Worm (Caenorhabditis elegans) whole organism, L4 larva: ENCODE results near the gene F54E7.6.
A peak's percentile ranks its signal among the peaks of the same experiment; 100 is the strongest.

Experiments used
- D1046.2 ChIP-seq: fragments of 200-800 bp; sonication (Bioruptor generic); IDR thresholded peaks from 2 replicates; pipeline ENCODE4 v1.3.6; 2022; ENCODE audit warnings: missing genetic modification characterization, missing compliant biosample characterization
- F37D6.2 ChIP-seq: sonication (generic microtip); optimal IDR thresholded peaks from 2 replicates; lab custom pipeline; 2016; ENCODE audit warnings: mild to moderate bottlenecking, missing genetic modification characterization, missing compliant biosample characterization
- F49E8.2 ChIP-seq: sonication (generic microtip); optimal IDR thresholded peaks from 2 replicates; lab custom pipeline; 2016; ENCODE audit warnings: missing compliant biosample characterization, mild to moderate bottlenecking, missing genetic modification characterization, borderline replicate concordance
- T20F7.1 ChIP-seq: fragments of 200-800 bp; sonication (Bioruptor generic); optimal IDR thresholded peaks from 2 replicates; lab custom pipeline; 2018; ENCODE audit warnings: mild to moderate bottlenecking, missing genetic modification characterization, missing compliant biosample characterization
- T26A8.4 ChIP-seq: fragments of 200-800 bp; sonication (Bioruptor generic); IDR thresholded peaks from 2 replicates; pipeline ENCODE4 v1.3.6; 2022; ENCODE audit warnings: missing genetic modification characterization, missing compliant biosample characterization
- Y48G9A.11 ChIP-seq: fragments of 200-800 bp; sonication (Bioruptor generic); IDR thresholded peaks from 2 replicates; pipeline ENCODE4 v1.3.6; 2022; ENCODE audit warnings: missing genetic modification reagents, missing genetic modification characterization, missing compliant biosample characterization
- ZK546.5 ChIP-seq, 2 experiments: sonication (generic microtip); optimal IDR thresholded peaks; 2 replicates each; lab custom pipeline; 2017; ENCODE audit warnings: missing biosample characterization in 2 of 2, missing genetic modification characterization in 2 of 2
- aha-1 ChIP-seq: fragments of 150-350 bp; peaks from one replicate; lab custom pipeline; 2014; ENCODE audit warnings: missing biosample characterization, missing genetic modification characterization
- attf-4 ChIP-seq: sonication (generic microtip); optimal IDR thresholded peaks from 3 replicates; lab custom pipeline; 2017; ENCODE audit warnings: missing biosample characterization, missing genetic modification characterization
- ceh-20 ChIP-seq: fragments of 200-800 bp; sonication (Bioruptor generic); IDR thresholded peaks from 2 replicates; pipeline ENCODE4 v1.3.6; 2022; ENCODE audit warnings: missing genetic modification reagents, missing genetic modification characterization, missing compliant biosample characterization
- cey-2 ChIP-seq: sonication (generic microtip); optimal IDR thresholded peaks from 3 replicates; lab custom pipeline; 2017; ENCODE audit warnings: missing genetic modification characterization, mild to moderate bottlenecking, missing compliant biosample characterization, antibody characterized with exemption, borderline replicate concordance; ENCODE audit not compliant: insufficient read depth
- ctbp-1 ChIP-seq: fragments of 200-800 bp; sonication (Bioruptor generic); IDR thresholded peaks from 2 replicates; pipeline ENCODE4 v1.3.6; 2022; ENCODE audit warnings: missing genetic modification reagents, missing genetic modification characterization, missing compliant biosample characterization
- daf-19 ChIP-seq: fragments of 200-800 bp; sonication (Bioruptor generic); conservative IDR thresholded peaks from 2 replicates; pipeline ENCODE4 v1.3.6; 2022; ENCODE audit warnings: missing genetic modification characterization, missing compliant biosample characterization
- dmd-6 ChIP-seq: fragments of 200-800 bp; sonication (Bioruptor generic); IDR thresholded peaks from 2 replicates; pipeline ENCODE4 v1.3.6; 2022; ENCODE audit warnings: missing genetic modification reagents, missing genetic modification characterization, missing compliant biosample characterization
- dmd-8 ChIP-seq: fragments of 200-800 bp; sonication (Bioruptor generic); IDR thresholded peaks from 2 replicates; pipeline ENCODE4 v1.3.6; 2022; ENCODE audit warnings: missing genetic modification characterization, missing compliant biosample characterization
- dmd-9 ChIP-seq: fragments of 200-800 bp; sonication (Bioruptor generic); IDR thresholded peaks from 2 replicates; pipeline ENCODE4 v1.3.6; 2022; ENCODE audit warnings: missing genetic modification reagents, missing genetic modification characterization, missing compliant biosample characterization
- dpl-1 ChIP-seq: fragments of 150-350 bp; optimal IDR thresholded peaks from 2 replicates; lab custom pipeline; 2014; ENCODE audit warnings: missing biosample characterization, missing genetic modification reagents, missing genetic modification characterization
- dve-1 ChIP-seq: sonication (generic microtip); optimal IDR thresholded peaks from 2 replicates; lab custom pipeline; 2017; ENCODE audit warnings: antibody characterized with exemption, mild to moderate bottlenecking, missing genetic modification characterization, missing compliant biosample characterization; ENCODE audit not compliant: insufficient read depth
- egl-43 ChIP-seq: fragments of 200-800 bp; sonication (Bioruptor generic); IDR thresholded peaks from 2 replicates; pipeline ENCODE4 v1.3.6; 2022; ENCODE audit warnings: missing genetic modification reagents, missing genetic modification characterization, missing compliant biosample characterization
- fkh-10 ChIP-seq: fragments of 150-350 bp; optimal IDR thresholded peaks from 2 replicates; lab custom pipeline; 2014; ENCODE audit warnings: missing biosample characterization, missing genetic modification reagents, missing genetic modification characterization
- hlh-30 ChIP-seq: sonication (generic microtip); optimal IDR thresholded peaks from 2 replicates; lab custom pipeline; 2017; ENCODE audit warnings: antibody characterized with exemption, mild to moderate bottlenecking, missing genetic modification characterization, missing compliant biosample characterization; ENCODE audit not compliant: insufficient read depth
- lin-1 ChIP-seq: fragments of 200-800 bp; sonication (Bioruptor generic); IDR thresholded peaks from 2 replicates; pipeline ENCODE4 v1.3.6; 2022; ENCODE audit warnings: missing genetic modification reagents, missing genetic modification characterization, missing compliant biosample characterization
- lin-13 ChIP-seq: fragments of 150-350 bp; optimal IDR thresholded peaks from 2 replicates; lab custom pipeline; 2014; ENCODE audit warnings: missing biosample characterization, missing genetic modification reagents, missing genetic modification characterization
- lin-15B ChIP-seq: fragments of 150-350 bp; sonication (generic microtip); optimal IDR thresholded peaks from 3 replicates; lab custom pipeline; 2014; ENCODE audit warnings: missing biosample characterization, missing genetic modification characterization
- lsy-2 ChIP-seq, 2 experiments: fragments of 150-350 bp in 1 of 2; sonication (generic microtip) in 1 of 2; optimal IDR thresholded peaks; 2 replicates each; lab custom pipeline; 2014 to 2017; ENCODE audit warnings: missing biosample characterization in 2 of 2, missing genetic modification characterization in 2 of 2
- madf-5 ChIP-seq, 2 experiments: fragments of 200-800 bp; sonication (Bioruptor generic); IDR thresholded peaks; 2 replicates each; pipeline ENCODE4 v1.3.6; 2022; ENCODE audit warnings: missing compliant biosample characterization in 2 of 2, missing genetic modification characterization in 2 of 2
- madf-9 ChIP-seq: fragments of 200-800 bp; sonication (Bioruptor generic); conservative IDR thresholded peaks from 2 replicates; pipeline ENCODE4 v1.3.6; 2022; ENCODE audit warnings: missing genetic modification reagents, missing genetic modification characterization, missing compliant biosample characterization
- mdl-1 ChIP-seq, 2 experiments: fragments of 150-350 bp in 1 of 2; sonication (generic microtip) in 1 of 2; optimal IDR thresholded peaks; 2 replicates each; lab custom pipeline; 2014 to 2017; ENCODE audit warnings: missing biosample characterization in 2 of 2, missing genetic modification characterization in 2 of 2
- mep-1 ChIP-seq: fragments of 150-350 bp; sonication (generic microtip); optimal IDR thresholded peaks from 3 replicates; lab custom pipeline; 2014; ENCODE audit warnings: missing biosample characterization, missing genetic modification characterization
- mes-2 ChIP-seq: sonication (generic microtip); optimal IDR thresholded peaks from 2 replicates; lab custom pipeline; 2016; ENCODE audit warnings: missing genotype, mild to moderate bottlenecking, missing genetic modification characterization, missing compliant biosample characterization; ENCODE audit not compliant: poor library complexity, severe bottlenecking
- nhr-10 ChIP-seq: fragments of 150-350 bp; optimal IDR thresholded peaks from 2 replicates; lab custom pipeline; 2014; ENCODE audit warnings: missing biosample characterization, missing genetic modification characterization
- nhr-111 ChIP-seq: fragments of 200-800 bp; sonication (Bioruptor generic); optimal IDR thresholded peaks from 2 replicates; lab custom pipeline; 2018; ENCODE audit warnings: mild to moderate bottlenecking, missing genetic modification characterization, missing compliant biosample characterization
- nhr-28 ChIP-seq: fragments of 150-350 bp; optimal IDR thresholded peaks from 2 replicates; lab custom pipeline; 2014; ENCODE audit warnings: missing biosample characterization, missing genetic modification characterization
- nhr-41 ChIP-seq: fragments of 200-800 bp; sonication (Bioruptor generic); IDR thresholded peaks from 2 replicates; pipeline ENCODE4 v1.3.6; 2022; ENCODE audit warnings: missing genetic modification reagents, missing genetic modification characterization, missing compliant biosample characterization
- nhr-42 ChIP-seq: fragments of 200-800 bp; sonication (Bioruptor generic); IDR thresholded peaks from 2 replicates; pipeline ENCODE4 v1.3.6; 2022; ENCODE audit warnings: missing genetic modification characterization, missing compliant biosample characterization
- nhr-6 ChIP-seq: fragments of 150-350 bp; optimal IDR thresholded peaks from 2 replicates; lab custom pipeline; 2014; ENCODE audit warnings: missing biosample characterization, missing genetic modification characterization
- nhr-77 ChIP-seq: fragments of 150-350 bp; optimal IDR thresholded peaks from 2 replicates; lab custom pipeline; 2014; ENCODE audit warnings: missing biosample characterization, missing genetic modification characterization
- php-3 ChIP-seq: fragments of 200-800 bp; sonication (Bioruptor generic); IDR thresholded peaks from 2 replicates; pipeline ENCODE4 v1.3.6; 2022; ENCODE audit warnings: missing genetic modification reagents, missing genetic modification characterization, missing compliant biosample characterization
- saeg-2 ChIP-seq: fragments of 200-800 bp; sonication (Bioruptor generic); IDR thresholded peaks from 2 replicates; pipeline ENCODE4 v1.3.6; 2022; ENCODE audit warnings: missing genetic modification reagents, missing genetic modification characterization, missing compliant biosample characterization
- skn-1 ChIP-seq: fragments of 150-350 bp; optimal IDR thresholded peaks from 2 replicates; lab custom pipeline; 2014; ENCODE audit warnings: missing biosample characterization, missing genetic modification characterization
- snpc-4 ChIP-seq: fragments of 150-350 bp; optimal IDR thresholded peaks from 2 replicates; lab custom pipeline; 2014; ENCODE audit warnings: missing biosample characterization, missing genetic modification characterization
- spr-1 ChIP-seq: sonication (generic microtip); optimal IDR thresholded peaks from 2 replicates; lab custom pipeline; 2016; ENCODE audit warnings: mild to moderate bottlenecking, missing genetic modification characterization, missing compliant biosample characterization
- unc-130 ChIP-seq: sonication (generic microtip); optimal IDR thresholded peaks from 2 replicates; lab custom pipeline; 2016; ENCODE audit warnings: missing genetic modification reagents, missing genetic modification characterization, missing compliant biosample characterization
- unc-39 ChIP-seq: sonication (generic microtip); optimal IDR thresholded peaks from 2 replicates; lab custom pipeline; 2017; ENCODE audit warnings: missing biosample characterization, missing genetic modification characterization
- unc-62 ChIP-seq, 3 experiments: fragments of 150-350 bp in 1 of 3; sonication (generic microtip); optimal IDR thresholded peaks in 2 of 3; peaks in 1 of 3; 1 replicate in 1 of 3; 2 replicates in 2 of 3; lab custom pipeline; 2014 to 2017; ENCODE audit warnings: missing biosample characterization in 3 of 3, missing genetic modification characterization in 3 of 3, missing genetic modification reagents in 3 of 3, missing genotype in 1 of 3
- zip-11 ChIP-seq: fragments of 200-800 bp; sonication (Bioruptor generic); IDR thresholded peaks from 2 replicates; pipeline ENCODE4 v1.3.6; 2022; ENCODE audit warnings: missing genetic modification characterization, missing compliant biosample characterization
- zip-2 ChIP-seq: fragments of 150-350 bp; optimal IDR thresholded peaks from 2 replicates; lab custom pipeline; 2014; ENCODE audit warnings: missing biosample characterization, missing genetic modification characterization

The F54E7.6 gene

ce11 chrIII:5653692-5654105 lies 7.2 kb downstream of the F54E7.6 start (continued):
- peak; percentile 67 for TF ChIP-seq php-3

ce11 chrIII:5642692-5643091 lies 18.2 kb downstream of the F54E7.6 start:
- TF ChIP-seq snpc-4 (tag; lab: Kevin White, UChicago): no peak
- TF ChIP-seq egl-43 (GFP tag; lab: Robert Waterston, UW): no peak
- TF ChIP-seq ceh-20 (GFP tag; lab: Robert Waterston, UW): no peak
- no peak for TF ChIP-seq lin-13 (GFP tag; lab: Kevin White, UChicago)
- TF ChIP-seq hlh-30 (tag; lab: Kevin White, UChicago): peak; percentile 45
- TF ChIP-seq unc-62 (GFP tag; optimal IDR thresholded peaks at IDR 0.05 in 1 of 2; lab: Kevin White, UChicago): peak in 1 of 2 experiments; percentile 70
- no peak for TF ChIP-seq unc-62 (tag; optimal IDR thresholded peaks at IDR 0.05; lab: Kevin White, UChicago)
- TF ChIP-seq F37D6.2 (tag; lab: Kevin White, UChicago): no peak
- no peak for TF ChIP-seq lin-1

ce11 chrIII:5639893-5640292 lies 21.0 kb downstream of the F54E7.6 start:
- TF ChIP-seq unc-130 (no peak), dmd-9 (GFP tag; lab: Robert Waterston, UW) (no peak), aha-1 (tag; lab: Kevin White, UChicago) (peak; percentile 59), saeg-2 (no peak), mdl-1 (tag; optimal IDR thresholded peaks at IDR 0.05; lab: Kevin White, UChicago) (peak in 1 of 2 experiments; percentile 60), skn-1 (tag; lab: Kevin White, UChicago) (no peak), T26A8.4 (GFP tag; lab: Robert Waterston, UW) (no peak), unc-39 (tag; lab: Kevin White, UChicago) (no peak), madf-5 (GFP tag; IDR thresholded peaks at IDR 0.05; lab: Robert Waterston, UW) (no peak), nhr-28 (tag; lab: Kevin White, UChicago) (peak; percentile 6), zip-11 (GFP tag; lab: Robert Waterston, UW) (no peak), dmd-6 (GFP tag; lab: Robert Waterston, UW) (no peak), php-3 (no peak), ZK546.5 (tag; optimal IDR thresholded peaks at IDR 0.05; lab: Kevin White, UChicago) (no peak), attf-4 (tag; lab: Kevin White, UChicago) (no peak), nhr-6 (tag; lab: Kevin White, UChicago) (no peak), ctbp-1 (GFP tag; lab: Robert Waterston, UW) (0 out of 2 replicates have a peak, but pooled peaks have one; percentile 22), nhr-42 (GFP tag; lab: Robert Waterston, UW) (no peak), daf-19 (no peak), fkh-10 (GFP tag; lab: Kevin White, UChicago) (peak; percentile 1), D1046.2 (no peak), mep-1 (tag; lab: Kevin White, UChicago) (peak; percentile 44), lin-15B (tag; lab: Kevin White, UChicago) (no peak), nhr-10 (tag; lab: Kevin White, UChicago) (no peak), dve-1 (tag; lab: Kevin White, UChicago) (peak; percentile 10), cey-2 (tag; lab: Kevin White, UChicago) (no peak), nhr-77 (tag; lab: Kevin White, UChicago) (no peak), dpl-1 (GFP tag; lab: Kevin White, UChicago) (no peak), nhr-111 (GFP tag; lab: Kevin White, UChicago) (no peak), T20F7.1 (GFP tag; lab: Kevin White, UChicago) (no peak), nhr-41 (no peak), dmd-8 (GFP tag; lab: Robert Waterston, UW) (no peak), F49E8.2 (tag; lab: Kevin White, UChicago) (no peak), Y48G9A.11 (GFP tag; lab: Robert Waterston, UW) (no peak), spr-1 (no peak), hlh-30 (tag; lab: Kevin White, UChicago) (peak; percentile 71), F37D6.2 (tag; lab: Kevin White, UChicago) (peak; percentile 7), lin-1 (no peak), madf-9 (no peak), lsy-2 (tag; optimal IDR thresholded peaks at IDR 0.05; lab: Kevin White, UChicago) (peak in 1 of 2 experiments; percentile 61), mes-2 (tag; lab: Kevin White, UChicago) (peak; percentile 23), zip-2 (no peak)
